Worm (Caenorhabditis elegans) whole organism, mixed stage, embryonic: ENCODE measurements around the gene C17F4.12.

ENCODE experiments used
- M03D4.4 ChIP-seq: sonication (generic microtip); optimal IDR thresholded peaks from 2 replicates; lab custom pipeline; 2017; ENCODE audit warnings: mild to moderate bottlenecking, missing genetic modification characterization, missing compliant biosample characterization
- bed-3 ChIP-seq: fragments of 200-800 bp; sonication (Bioruptor generic); optimal IDR thresholded peaks from 3 replicates; lab custom pipeline; 2018; ENCODE audit warnings: mild to moderate bottlenecking, missing genetic modification characterization, moderate library complexity, missing compliant biosample characterization
- blmp-1 ChIP-seq: fragments of 150-350 bp; optimal IDR thresholded peaks from 2 replicates; lab custom pipeline; 2014; ENCODE audit warnings: missing biosample characterization, missing genetic modification characterization
- ceh-39 ChIP-seq: fragments of 150-350 bp; optimal IDR thresholded peaks from 2 replicates; lab custom pipeline; 2014; ENCODE audit warnings: missing biosample characterization, missing genetic modification characterization
- ceh-43 ChIP-seq: fragments of 200-800 bp; sonication (Bioruptor generic); optimal IDR thresholded peaks from 2 replicates; lab custom pipeline; 2018; ENCODE audit warnings: mild to moderate bottlenecking, missing genetic modification characterization, moderate library complexity, missing compliant biosample characterization
- ceh-83 ChIP-seq: fragments of 200-800 bp; sonication (Bioruptor generic); optimal IDR thresholded peaks from 2 replicates; lab custom pipeline; 2018; ENCODE audit warnings: mild to moderate bottlenecking, missing genetic modification characterization, missing compliant biosample characterization
- ces-1 ChIP-seq: fragments of 150-350 bp; optimal IDR thresholded peaks from 2 replicates; lab custom pipeline; 2014; ENCODE audit warnings: missing biosample characterization, missing genetic modification reagents, missing genetic modification characterization
- cnd-1 ChIP-seq: fragments of 200-800 bp; sonication (Bioruptor generic); optimal IDR thresholded peaks from 2 replicates; lab custom pipeline; 2018; ENCODE audit warnings: mild to moderate bottlenecking, missing genetic modification characterization, missing compliant biosample characterization
- drap-1 ChIP-seq: fragments of 200-800 bp; sonication (Bioruptor generic); optimal IDR thresholded peaks from 3 replicates; lab custom pipeline; 2018; ENCODE audit warnings: mild to moderate bottlenecking, missing genetic modification characterization, missing compliant biosample characterization
- elt-3 ChIP-seq: fragments of 150-350 bp; optimal IDR thresholded peaks from 2 replicates; lab custom pipeline; 2014; ENCODE audit warnings: missing biosample characterization, missing genetic modification characterization
- ham-2 ChIP-seq: fragments of 200-800 bp; sonication (Bioruptor generic); optimal IDR thresholded peaks from 2 replicates; lab custom pipeline; 2018; ENCODE audit warnings: mild to moderate bottlenecking, missing genetic modification characterization, missing compliant biosample characterization
- hlh-1 ChIP-seq: fragments of 150-350 bp; optimal IDR thresholded peaks from 2 replicates; lab custom pipeline; 2014; ENCODE audit warnings: missing biosample characterization, missing genetic modification reagents, missing genetic modification characterization
- lin-13 ChIP-seq: fragments of 150-350 bp; optimal IDR thresholded peaks from 2 replicates; lab custom pipeline; 2014; ENCODE audit warnings: missing biosample characterization, missing genetic modification characterization
- lin-32 ChIP-seq: fragments of 200-800 bp; sonication (Bioruptor generic); optimal IDR thresholded peaks from 2 replicates; lab custom pipeline; 2018; ENCODE audit warnings: mild to moderate bottlenecking, missing genetic modification characterization, missing compliant biosample characterization
- lsy-2 ChIP-seq: fragments of 150-350 bp; optimal IDR thresholded peaks from 2 replicates; lab custom pipeline; 2014; ENCODE audit warnings: missing biosample characterization, missing genetic modification characterization
- mab-5 ChIP-seq: fragments of 150-350 bp; optimal IDR thresholded peaks from 2 replicates; lab custom pipeline; 2014; ENCODE audit warnings: missing biosample characterization, missing genetic modification characterization
- mep-1 ChIP-seq: fragments of 150-350 bp; optimal IDR thresholded peaks from 2 replicates; lab custom pipeline; 2017; ENCODE audit warnings: missing biosample characterization, missing genetic modification reagents, missing genetic modification characterization, inconsistent platforms
- mls-2 ChIP-seq: sonication (generic microtip); optimal IDR thresholded peaks from 2 replicates; lab custom pipeline; 2016; ENCODE audit warnings: mild to moderate bottlenecking, missing genetic modification characterization, moderate library complexity, missing compliant biosample characterization
- nhr-12 ChIP-seq: fragments of 150-350 bp; optimal IDR thresholded peaks from 2 replicates; lab custom pipeline; 2014; ENCODE audit warnings: missing biosample characterization, missing genetic modification characterization
- nhr-2 ChIP-seq: fragments of 150-350 bp; optimal IDR thresholded peaks from 2 replicates; lab custom pipeline; 2014; ENCODE audit warnings: missing biosample characterization, missing genetic modification characterization
- nhr-28 ChIP-seq: fragments of 150-350 bp; optimal IDR thresholded peaks from 2 replicates; lab custom pipeline; 2014; ENCODE audit warnings: missing biosample characterization, missing genetic modification characterization
- nhr-76 ChIP-seq: sonication (generic microtip); optimal IDR thresholded peaks from 2 replicates; lab custom pipeline; 2017; ENCODE audit warnings: missing biosample characterization, missing genetic modification characterization
- sem-2 ChIP-seq: fragments of 200-800 bp; sonication (Bioruptor generic); optimal IDR thresholded peaks from 2 replicates; lab custom pipeline; 2018; ENCODE audit warnings: mild to moderate bottlenecking, missing genetic modification characterization, missing compliant biosample characterization
- sptf-1 ChIP-seq: sonication (generic microtip); optimal IDR thresholded peaks from 2 replicates; lab custom pipeline; 2017; ENCODE audit warnings: mild to moderate bottlenecking, missing genetic modification characterization, moderate library complexity, missing compliant biosample characterization
- tbx-8 ChIP-seq: fragments of 200-800 bp; sonication (Bioruptor generic); optimal IDR thresholded peaks from 2 replicates; lab custom pipeline; 2018; ENCODE audit warnings: mild to moderate bottlenecking, missing genetic modification characterization, moderate library complexity, missing compliant biosample characterization
- unc-120 ChIP-seq: sonication (generic microtip); optimal IDR thresholded peaks from 2 replicates; lab custom pipeline; 2017; ENCODE audit warnings: missing genetic modification characterization, missing compliant biosample characterization; ENCODE audit not compliant: poor library complexity, severe bottlenecking
- unc-39 ChIP-seq: fragments of 150-350 bp; optimal IDR thresholded peaks from 2 replicates; lab custom pipeline; 2014; ENCODE audit warnings: missing biosample characterization, missing genetic modification characterization
- unc-62 ChIP-seq: fragments of 150-350 bp; optimal IDR thresholded peaks from 2 replicates; lab custom pipeline; 2014; ENCODE audit warnings: missing biosample characterization, missing genetic modification reagents, missing genetic modification characterization
- zip-8 ChIP-seq: fragments of 150-350 bp; optimal IDR thresholded peaks from 2 replicates; lab custom pipeline; 2014; ENCODE audit warnings: missing biosample characterization, missing genetic modification characterization
- ztf-11 ChIP-seq: fragments of 150-350 bp; optimal IDR thresholded peaks from 2 replicates; lab custom pipeline; 2014; ENCODE audit warnings: missing biosample characterization, missing genetic modification characterization

C17F4.12 gene

DNA sequence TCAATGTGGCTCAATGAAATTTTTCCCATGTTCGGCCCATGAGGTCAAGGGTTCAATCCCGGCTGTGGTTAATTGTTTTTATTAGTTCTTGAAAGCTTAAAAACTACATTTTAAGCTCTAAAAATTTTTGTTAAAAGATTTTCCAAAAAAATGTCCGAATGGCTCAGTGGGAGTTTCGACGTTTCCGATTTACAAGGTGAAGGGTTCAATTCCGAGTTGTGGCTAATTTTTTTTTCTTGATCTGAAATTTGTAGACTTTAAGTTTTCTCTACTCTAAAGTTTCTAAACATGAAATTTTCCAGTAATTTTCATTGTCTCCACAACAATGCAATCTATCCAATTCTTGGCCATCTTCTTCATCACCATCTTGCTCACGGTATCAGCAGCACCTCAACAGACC is 18.5 kb upstream of the C17F4.12 start, which contains the start of gene F02E11.2:
Gene F02E11.2 (plus strand): TSS at position 301 of the 400 bp plus-strand sequence.
- TF ChIP-seq ces-1 (GFP tag; lab: Kevin White, UChicago), result no peak
- TF ChIP-seq hlh-1 (tag; lab: Kevin White, UChicago), result no peak
- no peak for TF ChIP-seq drap-1 (GFP tag; lab: Kevin White, UChicago)
- TF ChIP-seq, all 35 proteins: peak for 0

DNA sequence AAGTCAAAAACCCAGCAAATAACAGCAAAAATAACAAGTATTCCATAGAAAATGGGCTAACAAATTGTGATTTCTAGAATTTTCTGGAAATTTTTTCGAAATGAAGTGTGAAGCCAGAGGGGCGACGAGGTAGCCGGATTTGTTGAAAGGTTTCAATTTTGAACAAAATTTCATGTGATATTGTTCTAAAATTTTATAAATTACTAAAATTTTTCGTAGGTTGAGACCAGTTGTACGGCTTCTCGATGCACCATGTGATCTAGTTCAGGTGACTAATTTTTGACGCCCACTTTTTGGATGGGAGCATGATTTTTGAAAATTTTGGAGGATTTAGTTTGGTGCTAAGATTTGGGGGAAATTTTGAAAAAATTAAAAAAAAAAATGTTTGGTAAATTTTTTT is 15.3 kb upstream of the C17F4.12 start, which contains the start of gene gcy-19:
Gene gcy-19 (minus strand): TSS at position 101 of the 400 bp plus-strand sequence.
- TF ChIP-seq lin-32 (GFP tag; lab: Kevin White, UChicago), result no peak
- no peak for TF ChIP-seq ces-1 (GFP tag; lab: Kevin White, UChicago)
- no peak for TF ChIP-seq unc-62 (GFP tag; lab: Kevin White, UChicago)
- TF ChIP-seq nhr-76, result no peak
- no peak for TF ChIP-seq lin-13 (tag; lab: Kevin White, UChicago)
- no peak for TF ChIP-seq ham-2 (GFP tag; lab: Kevin White, UChicago)

DNA sequence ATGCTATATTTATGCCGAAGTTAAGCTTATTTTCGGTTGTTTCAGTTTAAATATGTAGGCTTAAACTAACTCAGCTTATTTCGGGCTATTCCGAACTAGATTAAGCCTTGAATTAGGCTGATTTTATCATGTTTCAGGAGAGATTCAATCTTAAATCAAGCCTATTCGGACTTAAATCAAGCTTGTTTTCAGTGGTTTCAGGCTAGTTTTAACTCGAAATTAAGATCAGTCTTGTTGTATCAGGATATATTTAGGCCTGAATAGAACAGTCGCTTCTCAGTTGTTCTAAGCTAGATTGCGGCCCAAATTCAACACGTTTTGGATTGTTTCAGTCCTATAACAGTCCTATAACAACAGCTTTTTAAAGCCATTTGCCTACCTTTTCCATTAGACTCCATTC is 7.8 kb upstream of the C17F4.12 start:
- no peak for TF ChIP-seq zip-8 (tag; lab: Kevin White, UChicago)
- TF ChIP-seq nhr-76, result no peak
- TF ChIP-seq mep-1, result no peak

DNA sequence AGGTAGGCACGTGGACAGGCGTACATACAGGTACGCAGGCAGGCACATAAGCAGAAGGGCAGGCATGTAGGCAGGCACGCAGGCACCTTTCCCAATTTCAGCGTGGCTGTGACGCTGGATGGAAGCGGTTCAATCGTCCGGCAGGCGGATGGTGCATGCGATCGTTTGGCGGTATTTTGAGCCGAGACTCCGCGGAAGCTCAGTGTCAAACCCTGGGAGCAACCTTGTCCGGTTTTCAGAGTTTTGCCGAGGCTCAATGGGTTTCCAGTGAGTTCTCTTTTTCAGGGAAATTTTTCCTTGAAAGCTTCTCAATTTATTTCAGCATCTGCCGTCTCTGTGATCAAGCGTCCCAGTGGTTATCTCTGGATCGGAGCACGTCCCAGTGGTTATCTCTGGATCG is 6.2 kb upstream of the C17F4.12 start:
- TF ChIP-seq ceh-83 (GFP tag; lab: Kevin White, UChicago) (no peak), lsy-2 (tag; lab: Kevin White, UChicago) (no peak), mls-2 (tag; lab: Kevin White, UChicago) (no peak), lin-13 (tag; lab: Kevin White, UChicago) (no peak), nhr-12 (no peak), tbx-8 (GFP tag; lab: Kevin White, UChicago) (no peak), cnd-1 (tag; lab: Kevin White, UChicago) (no peak), M03D4.4 (tag; lab: Kevin White, UChicago) (no peak), ceh-39 (tag; lab: Kevin White, UChicago) (no peak), mab-5 (tag; lab: Kevin White, UChicago) (no peak), drap-1 (GFP tag; lab: Kevin White, UChicago) (no peak), bed-3 (GFP tag; lab: Kevin White, UChicago) (no peak), ztf-11 (tag; lab: Kevin White, UChicago) (no peak), unc-120 (tag; lab: Kevin White, UChicago) (no peak), blmp-1 (tag; lab: Kevin White, UChicago) (no peak), ceh-43 (no peak)

DNA sequence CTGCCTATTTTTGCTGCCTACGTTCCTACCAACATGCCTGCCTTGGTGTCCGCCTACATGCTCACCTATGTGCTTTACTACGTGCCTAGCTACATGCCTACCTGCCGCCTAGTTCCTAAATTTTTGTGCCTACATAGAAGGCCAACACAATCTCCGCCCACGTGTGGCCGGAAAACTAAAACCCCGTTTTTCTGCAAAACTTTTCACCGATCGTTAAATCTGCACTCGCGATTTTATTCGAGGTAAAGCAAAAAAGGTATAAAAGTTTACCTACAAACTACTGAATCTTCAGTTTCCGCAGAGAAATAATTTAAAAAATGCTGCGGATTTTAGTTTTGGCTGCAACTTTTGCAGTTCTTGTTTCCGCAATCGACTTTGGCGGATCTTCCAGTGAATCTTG is 5.4 kb upstream of the C17F4.12 start, which contains the start of gene clec-124:
Gene clec-124 (plus strand): TSS at position 301 of the 400 bp plus-strand sequence.
- no peak for TF ChIP-seq tbx-8 (GFP tag; lab: Kevin White, UChicago)
- no peak for TF ChIP-seq sem-2 (GFP tag; lab: Kevin White, UChicago)
- TF ChIP-seq sptf-1 (tag; lab: Kevin White, UChicago), result no peak
- no peak for TF ChIP-seq unc-39 (tag; lab: Kevin White, UChicago)
- TF ChIP-seq cnd-1 (tag; lab: Kevin White, UChicago), result no peak
- no peak for TF ChIP-seq ceh-43
- no peak for TF ChIP-seq lsy-2 (tag; lab: Kevin White, UChicago)
- no peak for TF ChIP-seq ceh-39 (tag; lab: Kevin White, UChicago)
- TF ChIP-seq nhr-28, result no peak
- no peak for TF ChIP-seq nhr-2 (tag; lab: Kevin White, UChicago)
- no peak for TF ChIP-seq elt-3 (tag; lab: Kevin White, UChicago)
- no peak for TF ChIP-seq ham-2 (GFP tag; lab: Kevin White, UChicago)

DNA sequence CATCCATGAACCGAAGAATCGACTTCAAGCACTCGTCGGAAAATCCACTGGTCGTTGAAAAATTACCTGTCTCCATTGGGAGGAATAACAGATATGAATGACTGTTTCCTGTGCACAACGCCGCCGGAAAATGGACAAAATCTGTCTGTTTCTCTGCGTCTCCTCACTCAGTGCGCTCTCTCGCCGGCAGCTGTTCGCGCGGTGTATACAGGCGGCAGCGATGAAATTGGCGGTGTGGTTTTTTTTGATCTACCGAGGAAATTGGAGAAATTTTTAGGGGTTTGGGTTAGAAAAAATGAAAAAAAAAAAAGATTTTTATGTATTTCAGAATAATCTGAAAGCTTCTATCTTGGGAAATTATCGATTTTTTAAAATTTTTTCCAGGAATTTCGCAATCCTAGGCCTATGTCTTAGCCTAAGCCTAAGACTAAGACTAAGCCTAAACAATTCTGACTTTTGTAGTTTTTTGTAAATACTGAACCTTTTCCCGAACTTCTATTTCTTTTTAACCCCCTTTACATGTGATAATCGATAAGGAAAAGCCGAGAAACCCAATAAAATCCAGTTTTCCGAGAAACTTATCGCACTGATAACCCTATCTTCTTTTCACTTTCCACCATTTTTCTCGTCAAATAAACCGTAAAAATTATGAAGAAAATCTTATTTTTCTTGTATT is 4.2 kb upstream of the C17F4.12 start, which contains the start of the genes fbxc-50 and C17F4.2:
Gene fbxc-50 (minus strand): TSS at position 81 of the 676 bp plus-strand sequence.
Gene C17F4.2 (plus strand): TSS at position 626 of the 676 bp plus-strand sequence.
- TF ChIP-seq ceh-43, result no peak
- peak; percentile 35 for TF ChIP-seq hlh-1 (tag; lab: Kevin White, UChicago)
- TF ChIP-seq lin-32 (GFP tag; lab: Kevin White, UChicago), result no peak
